Worm (Caenorhabditis elegans): ENCODE results near the gene str-160.

ce11 chrV:1741074-1741473 is 6.4 kb downstream of the str-160 start, which contains the start of gene srab-25:
- TF ChIP-seq egl-5 (tag; optimal IDR thresholded peaks at IDR 0.05) (no peak), unc-39 (tag; optimal IDR thresholded peaks at IDR 0.05) (no peak)
